Fruit fly (Drosophila melanogaster): Measurements from ENCODE around the gene sens-2.
A peak's percentile ranks its signal among the peaks of the same experiment; 100 is the strongest.

The sens-2 gene

DNA sequence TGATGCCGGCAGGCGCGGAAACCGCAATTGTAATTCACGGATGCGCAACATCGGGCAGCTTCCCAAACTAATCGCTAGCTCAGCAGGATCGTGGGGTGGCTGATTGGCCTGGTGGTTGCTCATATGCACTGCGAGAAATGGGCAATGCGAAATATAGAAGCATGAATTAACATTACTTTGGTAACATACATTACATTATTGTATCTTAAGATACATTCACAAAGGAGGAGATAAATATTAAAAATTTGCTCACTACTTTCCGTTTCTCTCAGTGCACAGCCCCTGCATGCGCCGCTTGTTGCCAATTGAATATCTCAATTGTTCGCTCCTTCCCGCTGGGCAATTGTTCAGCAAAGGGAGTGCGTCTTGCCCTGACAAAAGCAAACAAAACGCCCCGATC, 19.6 kb downstream of the sens-2 start (continued):
- TF ChIP-seq CG10366 (GFP tag; IDR thresholded peaks at IDR 0.05) (peak; percentile 58), lov (optimal IDR thresholded peaks at IDR 0.05) (no peak), lov (GFP tag; IDR thresholded peaks at IDR 0.05) (peak; percentile 82; the same call in 2 of the 3 replicates), cwo (GFP tag; optimal IDR thresholded peaks at IDR 0.05) (no peak), oc (tag; optimal IDR thresholded peaks at IDR 0.05) (peak; percentile 80), sr (GFP tag; IDR thresholded peaks at IDR 0.05) (no peak), CG13287 (GFP tag; IDR thresholded peaks at IDR 0.05; ENCODE audit: partially characterized antibody) (no peak), al (GFP tag; IDR thresholded peaks at IDR 0.05) (no peak), nau (GFP tag; optimal IDR thresholded peaks at IDR 0.05) (no peak), chn (GFP tag; optimal IDR thresholded peaks at IDR 0.05) (peak; percentile 80), H2.0 (GFP tag; IDR thresholded peaks at IDR 0.05) (peak; percentile 55), scrt (GFP tag; optimal IDR thresholded peaks at IDR 0.05) (peak; percentile 44), CG10959 (GFP tag; IDR thresholded peaks at IDR 0.05) (peak; percentile 91), CG4707 (GFP tag; optimal IDR thresholded peaks at IDR 0.05) (peak; percentile 46), CG14860 (GFP tag; IDR thresholded peaks at IDR 0.05; ENCODE audit: partially characterized antibody) (no peak), CG16813 (GFP tag; IDR thresholded peaks at IDR 0.05; ENCODE audit: partially characterized antibody) (no peak), dimm (GFP tag; IDR thresholded peaks at IDR 0.05) (peak; percentile 44; the same call in 1 of the 2 replicates), gem (tag; optimal IDR thresholded peaks at IDR 0.05) (peak; percentile 83), MBD-R2 (GFP tag; IDR thresholded peaks at IDR 0.05) (no peak), ro (GFP tag; IDR thresholded peaks at IDR 0.05) (peak; percentile 59; the same call in 1 of the 2 replicates), klu (GFP tag; IDR thresholded peaks at IDR 0.05) (peak; percentile 35; the same call in 1 of the 2 replicates), ERR (GFP tag; optimal IDR thresholded peaks at IDR 0.05) (no peak), fd64A (GFP tag; optimal IDR thresholded peaks at IDR 0.05) (peak; percentile 42), CG14014 (GFP tag; IDR thresholded peaks at IDR 0.05) (0 out of 2 replicates have a peak, but pooled peaks have one; percentile 39), CG17328 (GFP tag; IDR thresholded peaks at IDR 0.05) (peak; percentile 90), gro (GFP tag; optimal IDR thresholded peaks at IDR 0.05) (no peak), pb (GFP tag; optimal IDR thresholded peaks at IDR 0.05) (peak; percentile 29), CG32532 (GFP tag; IDR thresholded peaks at IDR 0.05) (no peak), danr (GFP tag; IDR thresholded peaks at IDR 0.05) (no peak), CG16779 (GFP tag; IDR thresholded peaks at IDR 0.05) (no peak), dysf (GFP tag; IDR thresholded peaks at IDR 0.05) (peak; percentile 70; the same call in 2 of the 3 replicates), CG17361 (GFP tag; IDR thresholded peaks at IDR 0.05) (peak; percentile 82), CG18476 (GFP tag; optimal IDR thresholded peaks at IDR 0.05) (peak; percentile 65), vfl (GFP tag; optimal IDR thresholded peaks at IDR 0.05) (no peak), Doc2 (GFP tag; IDR thresholded peaks at IDR 0.05) (no peak), CG11723 (GFP tag; optimal IDR thresholded peaks at IDR 0.05) (peak; percentile 55), BEAF-32 (GFP tag; optimal IDR thresholded peaks at IDR 0.05) (no peak), wor (GFP tag; IDR thresholded peaks at IDR 0.05) (peak; percentile 37; the same call in 1 of the 2 replicates), Six4 (GFP tag; optimal IDR thresholded peaks at IDR 0.05) (peak; percentile 62), CG8478 (optimal IDR thresholded peaks at IDR 0.05) (no peak), CG14965 (GFP tag; optimal IDR thresholded peaks at IDR 0.05; ENCODE audit: borderline replicate concordance) (no peak), CG10654 (GFP tag; optimal IDR thresholded peaks at IDR 0.05) (peak; percentile 37), pzg (GFP tag; optimal IDR thresholded peaks at IDR 0.05) (no peak), CG6654 (GFP tag; optimal IDR thresholded peaks at IDR 0.05) (peak; percentile 50), CG2678 (tag; optimal IDR thresholded peaks at IDR 0.05) (no peak), pan (optimal IDR thresholded peaks at IDR 0.05) (no peak), pan (GFP tag; optimal IDR thresholded peaks at IDR 0.05 in 1 of 2, IDR thresholded peaks at IDR 0.05 in 1 of 2) (peak in 1 of 2 experiments; percentile 64), pum (GFP tag; optimal IDR thresholded peaks at IDR 0.05) (peak; percentile 57), Opbp (GFP tag; IDR thresholded peaks at IDR 0.05; ENCODE audit: partially characterized antibody) (no peak), pros (GFP tag; optimal IDR thresholded peaks at IDR 0.05) (peak; percentile 87), CG15073 (GFP tag; optimal IDR thresholded peaks at IDR 0.05) (no peak), ewg (GFP tag; optimal IDR thresholded peaks at IDR 0.05) (peak; percentile 69)

All from whole organism, embryonic.